Worm (Caenorhabditis elegans) whole organism, young adult: ENCODE results near the gene mltn-1.

Experiments
- B0035.1 ChIP-seq: sonication (generic microtip); optimal IDR thresholded peaks from 2 replicates; lab custom pipeline; 2016; ENCODE audit warnings: missing genetic modification characterization, mild to moderate bottlenecking, missing compliant biosample characterization, missing genotype, missing genetic modification reagents
- C06A6.2 ChIP-seq: fragments of 200-800 bp; sonication (Bioruptor generic); conservative IDR thresholded peaks from 2 replicates; pipeline ENCODE4 v1.3.6; 2022; ENCODE audit warnings: missing genetic modification characterization, missing compliant biosample characterization
- D2030.7 ChIP-seq: fragments of 200-800 bp; sonication (Bioruptor generic); IDR thresholded peaks from 2 replicates; pipeline ENCODE4 v1.3.6; 2022; ENCODE audit warnings: missing genetic modification reagents, missing genetic modification characterization, missing compliant biosample characterization
- F10E7.11 ChIP-seq: sonication (generic microtip); optimal IDR thresholded peaks from 2 replicates; lab custom pipeline; 2017; ENCODE audit warnings: mild to moderate bottlenecking, missing genetic modification characterization, moderate library complexity, missing compliant biosample characterization
- F37B4.10 ChIP-seq: fragments of 200-800 bp; sonication (Bioruptor generic); IDR thresholded peaks from 2 replicates; pipeline ENCODE4 v1.3.6; 2022; ENCODE audit warnings: missing genetic modification characterization, missing compliant biosample characterization
- ZK185.1 ChIP-seq: sonication (generic microtip); optimal IDR thresholded peaks from 2 replicates; lab custom pipeline; 2016; ENCODE audit warnings: mild to moderate bottlenecking, missing genetic modification characterization, missing compliant biosample characterization; ENCODE audit not compliant: poor library complexity, severe bottlenecking
- athp-1 ChIP-seq: sonication (generic microtip); optimal IDR thresholded peaks from 2 replicates; lab custom pipeline; 2017; ENCODE audit warnings: mild to moderate bottlenecking, missing genetic modification characterization, missing compliant biosample characterization
- attf-5 ChIP-seq: fragments of 200-800 bp; sonication (Bioruptor generic); optimal IDR thresholded peaks from 2 replicates; lab custom pipeline; 2018; ENCODE audit warnings: mild to moderate bottlenecking, missing genetic modification characterization, missing compliant biosample characterization
- cebp-1 ChIP-seq, 2 experiments: fragments of 200-800 bp in 1 of 2; sonication (Bioruptor generic) in 1 of 2; sonication (generic microtip) in 1 of 2; IDR thresholded peaks in 1 of 2; optimal IDR thresholded peaks in 1 of 2; 2 replicates each; pipeline versions ENCODE4 v1.3.6 to Lab custom; 2017 to 2022; ENCODE audit warnings: missing compliant biosample characterization in 2 of 2, missing genetic modification characterization in 2 of 2, mild to moderate bottlenecking in 1 of 2, missing genetic modification reagents in 1 of 2, moderate library complexity in 1 of 2
- cebp-2 ChIP-seq: fragments of 200-800 bp; sonication (Bioruptor generic); IDR thresholded peaks from 2 replicates; pipeline ENCODE4 v1.3.6; 2022; ENCODE audit warnings: missing genetic modification characterization, missing compliant biosample characterization
- ceh-79 ChIP-seq: sonication (generic microtip); optimal IDR thresholded peaks from 2 replicates; lab custom pipeline; 2017; ENCODE audit warnings: mild to moderate bottlenecking, missing genetic modification characterization, missing compliant biosample characterization
- ceh-91 ChIP-seq: fragments of 200-800 bp; sonication (Bioruptor generic); IDR thresholded peaks from 2 replicates; pipeline ENCODE4 v1.3.6; 2022; ENCODE audit warnings: missing genetic modification reagents, missing genetic modification characterization, missing compliant biosample characterization
- egl-44 ChIP-seq: fragments of 200-800 bp; sonication (Bioruptor generic); IDR thresholded peaks from 2 replicates; pipeline ENCODE4 v1.3.6; 2022; ENCODE audit warnings: missing genetic modification reagents, missing genetic modification characterization, missing compliant biosample characterization
- lag-1 ChIP-seq: fragments of 200-800 bp; sonication (Bioruptor generic); IDR thresholded peaks from 2 replicates; pipeline ENCODE4 v1.3.6; 2022; ENCODE audit warnings: missing genetic modification reagents, missing genetic modification characterization, missing compliant biosample characterization
- let-607 ChIP-seq, 2 experiments: fragments of 200-800 bp in 1 of 2; sonication (Bioruptor generic) in 1 of 2; sonication (generic microtip) in 1 of 2; optimal IDR thresholded peaks; 2 replicates each; lab custom pipeline; 2016 to 2018; ENCODE audit warnings: mild to moderate bottlenecking in 2 of 2, missing compliant biosample characterization in 2 of 2, missing genetic modification characterization in 2 of 2, moderate library complexity in 2 of 2, missing genotype in 1 of 2
- lin-40 ChIP-seq: sonication (generic microtip); optimal IDR thresholded peaks from 2 replicates; lab custom pipeline; 2016; ENCODE audit warnings: missing genetic modification characterization, mild to moderate bottlenecking, missing compliant biosample characterization, missing genotype, missing genetic modification reagents
- lir-1 ChIP-seq: fragments of 200-800 bp; sonication (Bioruptor generic); conservative IDR thresholded peaks from 2 replicates; pipeline ENCODE4 v1.3.6; 2022; ENCODE audit warnings: missing genetic modification reagents, missing genetic modification characterization, missing compliant biosample characterization
- madf-8 ChIP-seq: fragments of 200-800 bp; sonication (Bioruptor generic); conservative IDR thresholded peaks from 2 replicates; pipeline ENCODE4 v1.3.6; 2022; ENCODE audit warnings: missing genetic modification reagents, missing genetic modification characterization, missing compliant biosample characterization
- mcd-1 ChIP-seq: fragments of 200-800 bp; sonication (Bioruptor generic); IDR thresholded peaks from 2 replicates; pipeline ENCODE4 v1.3.6; 2022; ENCODE audit warnings: missing genetic modification reagents, missing genetic modification characterization, missing compliant biosample characterization
- mel-28 ChIP-seq: sonication (generic microtip); optimal IDR thresholded peaks from 2 replicates; lab custom pipeline; 2016; ENCODE audit warnings: borderline replicate concordance, mild to moderate bottlenecking, missing genetic modification characterization, missing compliant biosample characterization
- mes-4 ChIP-seq: sonication (generic microtip); optimal IDR thresholded peaks from 2 replicates; lab custom pipeline; 2016; ENCODE audit warnings: missing genotype, missing genetic modification characterization, missing compliant biosample characterization
- nfya-1 ChIP-seq: sonication (generic microtip); optimal IDR thresholded peaks from 2 replicates; lab custom pipeline; 2017; ENCODE audit warnings: antibody characterized with exemption, missing compliant biosample characterization, missing genetic modification characterization, borderline replicate concordance; ENCODE audit not compliant: insufficient read depth
- nhr-120 ChIP-seq: fragments of 200-800 bp; sonication (Bioruptor generic); IDR thresholded peaks from 2 replicates; pipeline ENCODE4 v1.3.6; 2022; ENCODE audit warnings: missing genetic modification characterization, missing compliant biosample characterization
- nhr-80 ChIP-seq: sonication (generic microtip); optimal IDR thresholded peaks from 2 replicates; lab custom pipeline; 2016; ENCODE audit warnings: missing genetic modification characterization, missing compliant biosample characterization
- snpc-1.1 ChIP-seq: sonication (generic microtip); optimal IDR thresholded peaks from 2 replicates; lab custom pipeline; 2017; ENCODE audit warnings: missing genetic modification characterization, mild to moderate bottlenecking, missing compliant biosample characterization, antibody characterized with exemption, moderate library complexity, missing genotype, missing genetic modification reagents; ENCODE audit not compliant: insufficient read depth
- snpc-1.3 ChIP-seq: sonication (generic microtip); optimal IDR thresholded peaks from 2 replicates; lab custom pipeline; 2017; ENCODE audit warnings: missing genetic modification characterization, mild to moderate bottlenecking, missing compliant biosample characterization, antibody characterized with exemption, moderate library complexity, missing genotype, missing genetic modification reagents; ENCODE audit not compliant: insufficient read depth
- snpc-3.4 ChIP-seq: sonication (generic microtip); optimal IDR thresholded peaks from 2 replicates; lab custom pipeline; 2017; ENCODE audit warnings: missing genetic modification characterization, mild to moderate bottlenecking, missing compliant biosample characterization, antibody characterized with exemption, moderate library complexity, missing genotype, missing genetic modification reagents
- snpc-4 ChIP-seq, 5 experiments: fragments of 150-350 bp in 1 of 5; sonication (generic microtip) in 4 of 5; optimal IDR thresholded peaks; 2 replicates each; lab custom pipeline; 2014 to 2018; ENCODE audit warnings: missing genetic modification characterization in 5 of 5, missing biosample characterization in 3 of 5, antibody characterized with exemption in 2 of 5, mild to moderate bottlenecking in 2 of 5, missing compliant biosample characterization in 2 of 5, missing genotype in 2 of 5, moderate library complexity in 2 of 5, missing genetic modification reagents in 1 of 5
- tlf-1 ChIP-seq: fragments of 200-800 bp; sonication (Bioruptor generic); optimal IDR thresholded peaks from 2 replicates; lab custom pipeline; 2018; ENCODE audit warnings: mild to moderate bottlenecking, missing genetic modification characterization, missing compliant biosample characterization
- unc-130 ChIP-seq: sonication (generic microtip); optimal IDR thresholded peaks from 2 replicates; lab custom pipeline; 2016; ENCODE audit warnings: missing genetic modification reagents, missing genetic modification characterization, missing compliant biosample characterization
- xnd-1 ChIP-seq: sonication (generic microtip); optimal IDR thresholded peaks from 2 replicates; lab custom pipeline; 2016; ENCODE audit warnings: missing genotype, missing genetic modification reagents, missing genetic modification characterization, missing compliant biosample characterization

The mltn-1 gene

DNA sequence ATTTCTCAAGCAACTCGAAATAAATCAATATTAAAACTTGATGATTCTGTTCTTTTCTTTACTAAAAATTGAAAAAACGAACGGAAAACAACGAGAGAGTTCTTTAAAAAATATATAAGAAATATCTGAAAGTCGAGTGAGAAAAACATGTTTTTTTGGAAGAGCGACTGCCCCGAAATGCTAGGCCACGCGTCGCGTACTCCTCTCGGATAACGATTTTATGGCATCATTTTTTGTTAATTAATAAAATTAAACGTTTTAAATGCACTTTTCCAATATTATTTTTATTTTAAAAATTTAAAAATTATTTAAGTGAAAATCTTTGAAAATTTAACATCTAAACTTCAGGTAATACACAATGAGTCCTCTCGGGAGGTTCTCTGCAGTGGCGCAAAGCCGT lies 27.9 kb downstream of the mltn-1 start, which contains the start of gene gfm-1 (continued):
- TF ChIP-seq D2030.7 (GFP tag; lab: Robert Waterston, UW): peak; percentile 44; the same call in 1 of the 2 replicates
- no peak for TF ChIP-seq cebp-2
- peak; percentile 51 for TF ChIP-seq snpc-1.1 (tag; lab: Kevin White, UChicago)
- TF ChIP-seq lir-1 (GFP tag; lab: Robert Waterston, UW): 0 out of 2 replicates have a peak, but pooled peaks have one; percentile 6
- 0 out of 2 replicates have a peak, but pooled peaks have one; percentile 30 for TF ChIP-seq madf-8 (GFP tag; lab: Robert Waterston, UW)
- no peak for TF ChIP-seq tlf-1
- TF ChIP-seq mcd-1 (GFP tag; lab: Robert Waterston, UW): peak; percentile 68; the same call in 1 of the 2 replicates
- no peak for TF ChIP-seq snpc-4 (GFP tag; optimal IDR thresholded peaks at IDR 0.05; lab: Kevin White, UChicago)
- TF ChIP-seq snpc-4 (tag; optimal IDR thresholded peaks at IDR 0.05; lab: Kevin White, UChicago): peak in 2 of 4 experiments; percentile 33 to 56
- TF ChIP-seq snpc-1.3 (tag; lab: Kevin White, UChicago): peak; percentile 30
- TF ChIP-seq unc-130 (GFP tag; lab: Kevin White, UChicago): peak; percentile 90
- no peak for TF ChIP-seq attf-5 (GFP tag; lab: Kevin White, UChicago)
- TF ChIP-seq ZK185.1 (tag; lab: Kevin White, UChicago): peak; percentile 91
- TF ChIP-seq cebp-1 (GFP tag; IDR thresholded peaks at IDR 0.05; lab: Robert Waterston, UW): no peak
- TF ChIP-seq cebp-1 (tag; optimal IDR thresholded peaks at IDR 0.05; lab: Kevin White, UChicago): peak; percentile 27
- peak in 1 of 2 experiments; percentile 61 for TF ChIP-seq let-607 (tag; optimal IDR thresholded peaks at IDR 0.05; lab: Kevin White, UChicago)

DNA sequence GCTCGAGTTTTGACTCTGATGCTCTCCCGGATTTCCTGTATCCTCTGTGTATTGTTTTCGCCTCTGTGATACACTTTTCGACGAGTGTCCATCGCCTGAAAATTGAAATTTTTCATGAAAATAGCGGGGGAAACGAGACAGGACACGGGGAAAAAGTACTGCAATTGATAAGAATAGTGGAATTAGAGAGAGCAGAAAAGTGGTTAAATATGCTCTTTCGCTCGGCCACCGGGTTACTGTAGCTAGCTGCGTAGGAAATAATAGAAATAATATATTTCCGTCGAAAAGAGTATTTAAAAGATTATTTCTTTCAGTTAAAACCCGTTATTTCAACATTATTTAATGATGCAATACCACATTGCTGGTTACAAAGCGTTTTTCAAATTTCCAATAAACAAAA lies 28.3 kb downstream of the mltn-1 start, which contains the start of gene rict-1:
rict-1 (minus strand) TSS at position 101 of the 400 bp plus-strand sequence.
- TF ChIP-seq madf-8 (GFP tag; lab: Robert Waterston, UW) (no peak), nhr-80 (tag; lab: Kevin White, UChicago) (peak; percentile 16)

DNA sequence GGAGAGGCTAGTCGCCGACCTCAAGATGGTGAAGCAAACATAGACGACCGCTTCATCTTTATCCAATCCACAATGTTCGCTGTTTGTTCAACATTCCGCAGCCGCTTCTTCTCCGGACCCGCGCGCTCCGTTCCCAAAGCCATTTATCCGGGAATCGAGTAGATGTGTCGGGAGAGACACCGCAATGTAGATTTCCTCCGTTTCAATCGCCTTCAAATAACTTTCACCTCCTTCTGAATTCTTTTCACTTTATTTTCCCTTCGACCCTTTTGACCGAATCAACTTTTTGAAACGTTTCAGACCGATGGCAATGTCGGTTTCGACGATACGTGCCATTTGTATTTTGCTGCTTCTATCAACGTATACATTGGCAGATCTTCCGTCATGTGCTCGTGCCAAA lies 37.3 kb downstream of the mltn-1 start, which contains the start of gene pqn-32:
pqn-32 (plus strand) TSS at position 301 of the 400 bp plus-strand sequence.
- TF ChIP-seq ZK185.1 (tag; lab: Kevin White, UChicago) (no peak), egl-44 (GFP tag; lab: Robert Waterston, UW) (no peak), mel-28 (no peak), lag-1 (GFP tag; lab: Robert Waterston, UW) (no peak), F10E7.11 (tag; lab: Kevin White, UChicago) (no peak), ceh-91 (GFP tag; lab: Robert Waterston, UW) (no peak), athp-1 (tag; lab: Kevin White, UChicago) (no peak), snpc-1.3 (tag; lab: Kevin White, UChicago) (no peak), xnd-1 (no peak), mes-4 (tag; lab: Kevin White, UChicago) (no peak), nfya-1 (tag; lab: Kevin White, UChicago) (no peak), snpc-3.4 (no peak), B0035.1 (tag; lab: Kevin White, UChicago) (no peak), ceh-79 (tag; lab: Kevin White, UChicago) (no peak), F37B4.10 (no peak), lin-40 (tag; lab: Kevin White, UChicago) (no peak)

DNA sequence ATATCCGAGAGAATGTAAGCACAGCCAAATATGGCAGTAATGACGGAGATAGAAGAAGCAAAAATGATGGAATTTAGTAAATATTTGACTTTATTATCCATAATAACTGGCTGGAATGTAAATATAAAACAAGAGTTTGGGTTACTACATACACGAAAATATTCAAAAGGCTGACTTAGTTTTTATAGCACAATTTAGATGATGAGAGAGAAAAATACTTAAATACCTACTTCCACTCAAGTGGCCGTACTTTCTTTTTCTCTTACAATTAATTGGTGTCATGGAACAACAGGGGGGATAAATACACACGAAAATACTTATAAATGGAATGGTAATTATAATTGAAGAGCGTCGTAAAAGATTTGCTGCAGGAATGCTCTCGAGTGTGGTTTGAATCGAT lies 46.9 kb downstream of the mltn-1 start, which contains the start of gene col-86:
col-86 (minus strand) TSS at position 101 of the 400 bp plus-strand sequence.
- no peak for TF ChIP-seq nhr-80 (tag; lab: Kevin White, UChicago)
- TF ChIP-seq C06A6.2 (GFP tag; lab: Robert Waterston, UW): no peak
- TF ChIP-seq nhr-120 (GFP tag; lab: Robert Waterston, UW): no peak
